Worm (Caenorhabditis elegans) whole organism, L3 larva: Measurements from ENCODE around the gene srw-33.

Source experiments
- ama-1 ChIP-seq: fragments of 150-350 bp; optimal IDR thresholded peaks from 2 replicates; lab custom pipeline; 2018
- ceh-28 ChIP-seq: fragments of 150-350 bp; optimal IDR thresholded peaks from 2 replicates; lab custom pipeline; 2014; ENCODE audit warnings: missing biosample characterization, missing genetic modification reagents, missing genetic modification characterization
- daf-12 ChIP-seq: fragments of 150-350 bp; optimal IDR thresholded peaks from 2 replicates; lab custom pipeline; 2014; ENCODE audit warnings: missing biosample characterization, missing genetic modification reagents, missing genetic modification characterization
- egl-5 ChIP-seq: fragments of 150-350 bp; optimal IDR thresholded peaks from 2 replicates; lab custom pipeline; 2017; ENCODE audit warnings: missing biosample characterization, missing genetic modification reagents, missing genetic modification characterization, inconsistent platforms
- mml-1 ChIP-seq: fragments of 150-350 bp; sonication (generic microtip); optimal IDR thresholded peaks from 3 replicates; lab custom pipeline; 2014; ENCODE audit warnings: missing biosample characterization, missing genetic modification characterization
- nhr-11 ChIP-seq: fragments of 150-350 bp; optimal IDR thresholded peaks from 2 replicates; lab custom pipeline; 2014; ENCODE audit warnings: missing biosample characterization, missing genetic modification characterization
- nhr-25 ChIP-seq: sonication (generic microtip); optimal IDR thresholded peaks from 2 replicates; lab custom pipeline; 2017; ENCODE audit warnings: missing biosample characterization, missing genetic modification characterization
- nhr-76 ChIP-seq: fragments of 150-350 bp; sonication (generic microtip); optimal IDR thresholded peaks from 5 replicates; lab custom pipeline; 2014; ENCODE audit warnings: missing biosample characterization, missing genetic modification characterization
- pha-4 ChIP-seq: fragments of 150-350 bp; optimal IDR thresholded peaks from 2 replicates; lab custom pipeline; 2014; ENCODE audit warnings: missing biosample characterization, missing genetic modification reagents, missing genetic modification characterization
- sea-2 ChIP-seq: fragments of 150-350 bp; sonication (generic microtip); optimal IDR thresholded peaks from 4 replicates; lab custom pipeline; 2014; ENCODE audit warnings: missing biosample characterization, missing genetic modification reagents, missing genetic modification characterization
- ztf-11 ChIP-seq: fragments of 150-350 bp; optimal IDR thresholded peaks from 2 replicates; lab custom pipeline; 2014; ENCODE audit warnings: missing biosample characterization, missing genetic modification characterization

DNA sequence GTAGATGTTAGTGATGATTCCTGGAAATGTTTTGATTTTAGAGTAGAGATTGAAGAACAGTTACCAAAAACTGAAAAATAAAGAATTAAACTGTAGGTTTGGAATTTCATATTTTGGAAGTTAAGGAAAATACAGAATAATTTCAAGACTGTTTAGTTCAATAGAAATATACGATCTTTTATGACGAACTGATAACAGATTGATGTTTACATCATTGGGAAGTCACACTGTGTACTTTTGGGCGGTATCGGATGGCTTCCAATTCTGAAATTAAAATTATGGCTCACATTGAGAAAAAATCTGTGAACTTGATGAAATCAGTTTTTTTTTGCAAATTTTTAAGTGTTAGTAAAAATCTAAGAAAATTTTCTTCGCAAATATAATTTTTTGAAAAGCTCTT lies 18.9 kb downstream of the srw-33 start, which contains the start of gene T26H5.8:
- TF ChIP-seq nhr-11 (tag; lab: Kevin White, UChicago) (no peak), ama-1 (lab: Kevin White, UChicago) (no peak), egl-5 (no peak), sea-2 (GFP tag; lab: Kevin White, UChicago) (no peak), ztf-11 (tag; lab: Kevin White, UChicago) (no peak), pha-4 (tag; lab: Kevin White, UChicago) (peak; percentile 90), mml-1 (tag; lab: Kevin White, UChicago) (no peak), nhr-25 (tag; lab: Kevin White, UChicago) (no peak), nhr-76 (no peak), daf-12 (tag; lab: Kevin White, UChicago) (no peak), ceh-28 (tag; lab: Kevin White, UChicago) (no peak)
